Fruit fly (Drosophila melanogaster): ENCODE measurements around the gene Sfp33A2.

Gene Sfp33A2

dm6 chr2L:11874890-11875289 is 37.4 kb downstream of the Sfp33A2 start:
- TF ChIP-seq Ets98B (GFP tag; IDR thresholded peaks at IDR 0.05) (peak; percentile 27; the same call in 1 of the 2 replicates), CG14655 (GFP tag; optimal IDR thresholded peaks at IDR 0.05) (peak; percentile 2), Pif1A (GFP tag; optimal IDR thresholded peaks at IDR 0.05) (no peak), CG8159 (tag; optimal IDR thresholded peaks at IDR 0.05) (no peak), CG10348 (GFP tag; IDR thresholded peaks at IDR 0.05) (no peak), CG13204 (GFP tag; optimal IDR thresholded peaks at IDR 0.05) (no peak), CG32121 (GFP tag; IDR thresholded peaks at IDR 0.05) (no peak), D1 (tag; optimal IDR thresholded peaks at IDR 0.05) (no peak), EcR (GFP tag; optimal IDR thresholded peaks at IDR 0.05) (no peak), CG15710 (tag; optimal IDR thresholded peaks at IDR 0.05) (no peak), CG12605 (GFP tag; IDR thresholded peaks at IDR 0.05) (peak; percentile 94), CG9948 (tag; optimal IDR thresholded peaks at IDR 0.05) (no peak), Pif1B (GFP tag; optimal IDR thresholded peaks at IDR 0.05) (no peak), Snoo (tag; optimal IDR thresholded peaks at IDR 0.05) (no peak), fd96Ca (GFP tag; IDR thresholded peaks at IDR 0.05) (0 out of 3 replicates have a peak, but pooled peaks have one; percentile 21), rn (GFP tag; IDR thresholded peaks at IDR 0.05) (no peak), CG34367 (tag; optimal IDR thresholded peaks at IDR 0.05) (no peak), CG17806 (tag; optimal IDR thresholded peaks at IDR 0.05) (no peak), CG4496 (GFP tag; IDR thresholded peaks at IDR 0.05) (peak; percentile 64; the same call in 2 of the 3 replicates), CG8301 (tag; optimal IDR thresholded peaks at IDR 0.05) (no peak), gl (tag; optimal IDR thresholded peaks at IDR 0.05) (no peak)

dm6 chr2L:11878812-11879328 is 41.4 kb downstream of the Sfp33A2 start:
- TF ChIP-seq CG17806 (tag; optimal IDR thresholded peaks at IDR 0.05) (no peak), D1 (tag; optimal IDR thresholded peaks at IDR 0.05) (no peak), CG8301 (tag; optimal IDR thresholded peaks at IDR 0.05) (no peak), CG10348 (GFP tag; IDR thresholded peaks at IDR 0.05) (no peak), gl (tag; optimal IDR thresholded peaks at IDR 0.05) (no peak), CG12605 (GFP tag; IDR thresholded peaks at IDR 0.05) (no peak), CG4496 (GFP tag; IDR thresholded peaks at IDR 0.05) (no peak), Ets98B (GFP tag; IDR thresholded peaks at IDR 0.05) (no peak), rn (GFP tag; IDR thresholded peaks at IDR 0.05) (no peak), CG8159 (tag; optimal IDR thresholded peaks at IDR 0.05) (no peak), Pif1B (GFP tag; optimal IDR thresholded peaks at IDR 0.05) (no peak), CG13204 (GFP tag; optimal IDR thresholded peaks at IDR 0.05) (no peak), CG9948 (tag; optimal IDR thresholded peaks at IDR 0.05) (no peak), Snoo (tag; optimal IDR thresholded peaks at IDR 0.05) (no peak)

Measured in whole organism, pupa.